Fruit fly (Drosophila melanogaster) whole organism, embryonic: Measurements from ENCODE around the gene Sgt1.

Experiments used
- Aef1 ChIP-seq: fragments of 200-800 bp; sonication (Bioruptor generic); IDR thresholded peaks from 3 replicates; pipeline ENCODE4 v1.3.6; 2022; ENCODE audit warnings: missing biosample characterization, missing genetic modification characterization
- CG10147 ChIP-seq: fragments of 200-800 bp; sonication (Bioruptor generic); optimal IDR thresholded peaks from 2 replicates; lab custom pipeline; 2019; ENCODE audit warnings: missing biosample characterization, mild to moderate bottlenecking, missing genetic modification characterization, moderate library complexity
- CG10431 ChIP-seq: fragments of 200-800 bp; sonication (Bioruptor generic); optimal IDR thresholded peaks from 3 replicates; lab custom pipeline; 2018; ENCODE audit warnings: missing biosample characterization, mild to moderate bottlenecking, missing genetic modification characterization
- CG12744 ChIP-seq: fragments of 200-800 bp; sonication (Bioruptor generic); optimal IDR thresholded peaks from 2 replicates; lab custom pipeline; 2016; ENCODE audit warnings: missing biosample characterization, missing genetic modification characterization
- CG1529 ChIP-seq: fragments of 200-800 bp; sonication (Bioruptor generic); optimal IDR thresholded peaks from 3 replicates; lab custom pipeline; 2018; ENCODE audit warnings: missing biosample characterization, missing genetic modification characterization
- CG15696 ChIP-seq: fragments of 200-800 bp; sonication (Bioruptor generic); optimal IDR thresholded peaks from 2 replicates; lab custom pipeline; 2019; ENCODE audit warnings: missing biosample characterization, mild to moderate bottlenecking, missing genetic modification characterization, moderate library complexity
- CG1647 ChIP-seq: fragments of 200-800 bp; sonication (Bioruptor generic); optimal IDR thresholded peaks from 3 replicates; lab custom pipeline; 2016; ENCODE audit warnings: missing biosample characterization, missing genetic modification characterization
- CG16863 ChIP-seq: fragments of 200-800 bp; sonication (Bioruptor generic); optimal IDR thresholded peaks from 3 replicates; lab custom pipeline; 2016; ENCODE audit warnings: missing biosample characterization, missing genetic modification characterization
- CG17802 ChIP-seq: fragments of 200-800 bp; sonication (Bioruptor generic); optimal IDR thresholded peaks from 2 replicates; lab custom pipeline; 2018; ENCODE audit warnings: missing biosample characterization, mild to moderate bottlenecking, missing genetic modification characterization, moderate library complexity
- CG2712 ChIP-seq: fragments of 200-800 bp; optimal IDR thresholded peaks from 3 replicates; lab custom pipeline; 2019; ENCODE audit warnings: missing biosample characterization, mild to moderate bottlenecking, missing genetic modification characterization, moderate library complexity
- CG30403 ChIP-seq: fragments of 200-800 bp; sonication (Bioruptor generic); optimal IDR thresholded peaks from 3 replicates; lab custom pipeline; 2016; ENCODE audit warnings: missing biosample characterization, missing genetic modification characterization
- CG31365 ChIP-seq: fragments of 200-800 bp; sonication (Bioruptor generic); optimal IDR thresholded peaks from 2 replicates; lab custom pipeline; 2018; ENCODE audit warnings: missing biosample characterization, mild to moderate bottlenecking, missing genetic modification characterization
- CG34422 ChIP-seq: fragments of 200-800 bp; sonication (Bioruptor generic); IDR thresholded peaks from 3 replicates; pipeline ENCODE4 v1.3.6; 2022; ENCODE audit warnings: missing biosample characterization, missing genetic modification characterization
- CG3838 ChIP-seq: fragments of 200-800 bp; sonication (Bioruptor generic); optimal IDR thresholded peaks from 3 replicates; lab custom pipeline; 2016; ENCODE audit warnings: missing biosample characterization, missing genetic modification characterization
- CG4328 ChIP-seq: fragments of 200-800 bp; sonication (Bioruptor generic); optimal IDR thresholded peaks from 3 replicates; lab custom pipeline; 2017; ENCODE audit warnings: missing biosample characterization, missing genetic modification reagents, missing genetic modification characterization
- CG4424 ChIP-seq: fragments of 200-800 bp; sonication (Bioruptor generic); optimal IDR thresholded peaks from 3 replicates; lab custom pipeline; 2016; ENCODE audit warnings: missing biosample characterization, missing genetic modification characterization
- CG4820 ChIP-seq: fragments of 200-800 bp; sonication (Bioruptor generic); optimal IDR thresholded peaks from 3 replicates; lab custom pipeline; 2016; ENCODE audit warnings: missing biosample characterization, missing genetic modification characterization
- CG5245 ChIP-seq: fragments of 200-800 bp; sonication (Bioruptor generic); optimal IDR thresholded peaks from 3 replicates; lab custom pipeline; 2016; ENCODE audit warnings: missing biosample characterization, missing genetic modification characterization
- CG7372 ChIP-seq: fragments of 200-800 bp; sonication (Bioruptor generic); IDR thresholded peaks from 2 replicates; pipeline ENCODE4 v1.3.6; 2022; ENCODE audit warnings: missing biosample characterization, missing genetic modification characterization
- CG8089 ChIP-seq: fragments of 200-800 bp; sonication (Bioruptor generic); optimal IDR thresholded peaks from 3 replicates; lab custom pipeline; 2016; ENCODE audit warnings: missing biosample characterization, missing genetic modification characterization
- CG9437 ChIP-seq: fragments of 200-800 bp; sonication (Bioruptor generic); optimal IDR thresholded peaks from 2 replicates; lab custom pipeline; 2018; ENCODE audit warnings: missing biosample characterization, mild to moderate bottlenecking, missing genetic modification characterization
- CG9727 ChIP-seq: fragments of 200-800 bp; sonication (Bioruptor generic); optimal IDR thresholded peaks from 3 replicates; lab custom pipeline; 2017; ENCODE audit warnings: missing biosample characterization, mild to moderate bottlenecking, missing genetic modification characterization
- CG9797 ChIP-seq: fragments of 200-800 bp; sonication (Bioruptor generic); optimal IDR thresholded peaks from 3 replicates; lab custom pipeline; 2018; ENCODE audit warnings: missing biosample characterization, mild to moderate bottlenecking, missing genetic modification characterization
- Dek ChIP-seq: fragments of 200-800 bp; sonication (Bioruptor generic); optimal IDR thresholded peaks from 3 replicates; lab custom pipeline; 2019; ENCODE audit warnings: missing biosample characterization, mild to moderate bottlenecking, missing genetic modification characterization, moderate library complexity
- Dp ChIP-seq: fragments of 200-800 bp; sonication (Bioruptor generic); optimal IDR thresholded peaks from 2 replicates; lab custom pipeline; 2018; ENCODE audit warnings: missing biosample characterization, mild to moderate bottlenecking, missing genetic modification characterization, moderate library complexity
- E2f2 ChIP-seq: fragments of 200-800 bp; sonication (Bioruptor generic); IDR thresholded peaks from 2 replicates; pipeline ENCODE4 v1.3.6; 2022; ENCODE audit warnings: missing biosample characterization, missing genetic modification characterization
- Ets97D ChIP-seq: fragments of 200-800 bp; sonication (Bioruptor generic); optimal IDR thresholded peaks from 3 replicates; lab custom pipeline; 2016; ENCODE audit warnings: missing biosample characterization, missing genetic modification characterization
- HLH4C ChIP-seq: fragments of 200-800 bp; sonication (Bioruptor generic); IDR thresholded peaks from 3 replicates; pipeline ENCODE4 v1.3.6; 2022; ENCODE audit warnings: missing biosample characterization, missing genetic modification characterization; ENCODE audit not compliant: partially characterized antibody
- HmgD ChIP-seq: fragments of 200-800 bp; sonication (Bioruptor generic); optimal IDR thresholded peaks from 3 replicates; lab custom pipeline; 2016; ENCODE audit warnings: missing biosample characterization, missing genetic modification characterization
- Hmx ChIP-seq: fragments of 200-800 bp; sonication (Bioruptor generic); optimal IDR thresholded peaks from 2 replicates; lab custom pipeline; 2016; ENCODE audit warnings: missing biosample characterization, missing genetic modification characterization
- Kr ChIP-seq: fragments of 200-800 bp; sonication (Bioruptor generic); optimal IDR thresholded peaks from 2 replicates; lab custom pipeline; 2017; ENCODE audit warnings: missing biosample characterization, mild to moderate bottlenecking, missing genetic modification characterization
- NfI ChIP-seq: fragments of 200-800 bp; sonication (Bioruptor generic); optimal IDR thresholded peaks from 3 replicates; lab custom pipeline; 2018; ENCODE audit warnings: missing biosample characterization, mild to moderate bottlenecking, missing genetic modification characterization, moderate library complexity
- Rx ChIP-seq: fragments of 200-800 bp; sonication (Bioruptor generic); IDR thresholded peaks from 2 replicates; pipeline ENCODE4 v1.3.6; 2022; ENCODE audit warnings: missing biosample characterization, missing genetic modification characterization
- Sox100B ChIP-seq: fragments of 200-800 bp; sonication (Bioruptor generic); optimal IDR thresholded peaks from 3 replicates; lab custom pipeline; 2018; ENCODE audit warnings: missing biosample characterization, mild to moderate bottlenecking, missing genetic modification characterization
- Sry-δ ChIP-seq: fragments of 200-800 bp; sonication (Bioruptor generic); optimal IDR thresholded peaks from 2 replicates; lab custom pipeline; 2016; ENCODE audit warnings: missing biosample characterization, missing genetic modification characterization
- Tbp ChIP-seq: fragments of >200 bp; optimal IDR thresholded peaks from 2 replicates; lab custom pipeline; 2018; ENCODE audit warnings: missing biosample characterization, missing genetic modification characterization
- az2 ChIP-seq: fragments of 200-800 bp; sonication (Bioruptor generic); optimal IDR thresholded peaks from 3 replicates; lab custom pipeline; 2016; ENCODE audit warnings: missing biosample characterization, missing genetic modification characterization
- bab2 ChIP-seq: fragments of 200-800 bp; sonication (Bioruptor generic); optimal IDR thresholded peaks from 2 replicates; lab custom pipeline; 2016; ENCODE audit warnings: missing biosample characterization, missing genetic modification characterization
- fd102C ChIP-seq: fragments of 200-800 bp; sonication (Bioruptor generic); optimal IDR thresholded peaks from 2 replicates; lab custom pipeline; 2018; ENCODE audit warnings: missing biosample characterization, mild to moderate bottlenecking, missing genetic modification characterization, moderate library complexity
- fru ChIP-seq: fragments of >200 bp; optimal IDR thresholded peaks from 2 replicates; lab custom pipeline; 2017
- grau ChIP-seq: fragments of 200-800 bp; optimal IDR thresholded peaks from 3 replicates; lab custom pipeline; 2019; ENCODE audit warnings: missing biosample characterization, mild to moderate bottlenecking, missing genetic modification characterization, moderate library complexity
- gsb ChIP-seq: fragments of 200-800 bp; sonication (Bioruptor generic); IDR thresholded peaks from 2 replicates; pipeline ENCODE4 v1.3.6; 2022; ENCODE audit warnings: missing biosample characterization, missing genetic modification characterization
- ham ChIP-seq: fragments of 200-800 bp; sonication (Bioruptor generic); IDR thresholded peaks from 2 replicates; pipeline ENCODE4 v1.3.6; 2022; ENCODE audit warnings: missing biosample characterization, missing genetic modification characterization
- jigr1 ChIP-seq: fragments of 200-800 bp; sonication (Bioruptor generic); IDR thresholded peaks from 3 replicates; pipeline ENCODE4 v1.3.6; 2022; ENCODE audit warnings: missing biosample characterization, missing genetic modification characterization
- lbe ChIP-seq: fragments of 200-800 bp; sonication (Bioruptor generic); optimal IDR thresholded peaks from 2 replicates; lab custom pipeline; 2016; ENCODE audit warnings: missing biosample characterization, mild to moderate bottlenecking, missing genetic modification characterization
- p53 ChIP-seq: fragments of 200-800 bp; sonication (Bioruptor generic); optimal IDR thresholded peaks from 2 replicates; lab custom pipeline; 2016; ENCODE audit warnings: missing biosample characterization, missing genetic modification characterization
- pnt ChIP-seq: fragments of 200-800 bp; sonication (Bioruptor generic); optimal IDR thresholded peaks from 3 replicates; lab custom pipeline; 2016; ENCODE audit warnings: missing biosample characterization, missing genetic modification characterization
- pum ChIP-seq: fragments of 200-800 bp; sonication (Bioruptor generic); optimal IDR thresholded peaks from 2 replicates; lab custom pipeline; 2016; ENCODE audit warnings: missing biosample characterization, missing genetic modification characterization
- run ChIP-seq: fragments of 200-800 bp; sonication (Bioruptor generic); optimal IDR thresholded peaks from 3 replicates; lab custom pipeline; 2018; ENCODE audit warnings: missing biosample characterization, mild to moderate bottlenecking, missing genetic modification characterization
- shn ChIP-seq: fragments of 200-800 bp; sonication (Bioruptor generic); optimal IDR thresholded peaks from 3 replicates; lab custom pipeline; 2016; ENCODE audit warnings: missing biosample characterization, missing genetic modification characterization
- tgo ChIP-seq: fragments of 200-800 bp; sonication (Bioruptor generic); IDR thresholded peaks from 3 replicates; pipeline ENCODE4 v1.3.6; 2022; ENCODE audit warnings: missing biosample characterization, missing genetic modification characterization
- twi ChIP-seq: fragments of 200-800 bp; optimal IDR thresholded peaks from 2 replicates; lab custom pipeline; 2019; ENCODE audit warnings: missing biosample characterization, mild to moderate bottlenecking, missing genetic modification characterization, moderate library complexity
- unpg ChIP-seq: fragments of 200-800 bp; sonication (Bioruptor generic); optimal IDR thresholded peaks from 3 replicates; lab custom pipeline; 2018; ENCODE audit warnings: missing biosample characterization, mild to moderate bottlenecking, missing genetic modification characterization, moderate library complexity
- yki ChIP-seq: fragments of >200 bp; optimal IDR thresholded peaks from 3 replicates; lab custom pipeline; 2018

Sgt1 gene

DNA sequence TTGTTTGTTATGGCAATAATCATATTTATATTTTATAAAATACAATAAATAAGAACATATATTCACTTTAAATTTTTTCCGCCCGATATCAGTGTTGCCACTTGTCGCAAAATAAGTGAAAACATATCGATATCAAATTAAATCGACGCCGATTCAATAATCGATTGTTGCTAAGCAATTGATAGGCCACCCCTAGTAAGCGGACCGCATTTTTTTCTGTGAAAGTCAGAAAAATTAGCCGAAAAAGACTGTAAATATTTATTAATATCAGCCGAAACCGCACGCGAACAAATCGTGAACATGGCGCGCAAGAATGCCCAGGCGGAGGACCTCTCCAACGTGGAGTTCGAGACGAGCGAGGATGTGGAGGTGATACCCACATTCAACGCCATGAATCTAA lies 8.0 kb upstream of the Sgt1 start, which contains the start of gene CG7483 (continued):
- peak; percentile 34 for TF ChIP-seq lbe (GFP tag; lab: Kevin White, UChicago)
- TF ChIP-seq CG1647 (GFP tag; lab: Kevin White, UChicago): no peak
- peak; percentile 20 for TF ChIP-seq Ets97D (GFP tag; lab: Kevin White, UChicago)
- TF ChIP-seq CG34422 (GFP tag; lab: Robert Waterston, UW): peak; percentile 52; the same call in 1 of the 3 replicates
- TF ChIP-seq NfI: no peak
- no peak for TF ChIP-seq CG30403
- TF ChIP-seq ham (GFP tag; lab: Robert Waterston, UW): no peak
- TF ChIP-seq CG7372: no peak
- TF ChIP-seq CG8089: no peak
- peak; percentile 98 for TF ChIP-seq E2f2
- TF ChIP-seq yki (lab: Kevin White, UChicago): no peak
- TF ChIP-seq tgo (GFP tag; lab: Robert Waterston, UW): no peak
- TF ChIP-seq HmgD (GFP tag; lab: Kevin White, UChicago): no peak
- TF ChIP-seq CG4328: no peak
- no peak for TF ChIP-seq CG17802 (tag; lab: Kevin White, UChicago)
- TF ChIP-seq Rx (GFP tag; lab: Robert Waterston, UW): no peak
- no peak for TF ChIP-seq unpg
- TF ChIP-seq shn (GFP tag; lab: Kevin White, UChicago): no peak
- TF ChIP-seq CG9797 (GFP tag; lab: Kevin White, UChicago): peak; percentile 54
- no peak for TF ChIP-seq CG9437 (GFP tag; lab: Kevin White, UChicago)
- no peak for TF ChIP-seq Kr (GFP tag; lab: Kevin White, UChicago)
- peak; percentile 96 for TF ChIP-seq Dp
- no peak for TF ChIP-seq Dek (tag; lab: Kevin White, UChicago)
- no peak for TF ChIP-seq CG16863
- no peak for TF ChIP-seq CG10431 (GFP tag; lab: Kevin White, UChicago)
- TF ChIP-seq CG9727: no peak
- peak; percentile 22 for TF ChIP-seq CG2712 (tag; lab: Kevin White, UChicago)
- TF ChIP-seq CG12744 (GFP tag; lab: Kevin White, UChicago): no peak
- TF ChIP-seq twi: no peak
- TF ChIP-seq fru (lab: Kevin White, UChicago): no peak
- TF ChIP-seq grau (tag; lab: Kevin White, UChicago): peak; percentile 0
- no peak for TF ChIP-seq CG10147 (GFP tag; lab: Kevin White, UChicago)
- no peak for TF ChIP-seq Tbp
- no peak for TF ChIP-seq Sox100B (GFP tag; lab: Kevin White, UChicago)
- TF ChIP-seq run: no peak
- no peak for TF ChIP-seq Hmx
- no peak for TF ChIP-seq CG15696 (tag; lab: Kevin White, UChicago)
- no peak for TF ChIP-seq p53 (GFP tag; lab: Kevin White, UChicago)
- no peak for TF ChIP-seq az2 (GFP tag; lab: Kevin White, UChicago)
- no peak for TF ChIP-seq CG1529 (GFP tag; lab: Kevin White, UChicago)
- no peak for TF ChIP-seq fd102C
- TF ChIP-seq CG31365 (tag; lab: Kevin White, UChicago): no peak
- no peak for TF ChIP-seq pum (GFP tag; lab: Kevin White, UChicago)
- no peak for TF ChIP-seq CG4820 (GFP tag; lab: Kevin White, UChicago)
- no peak for TF ChIP-seq bab2 (GFP tag; lab: Kevin White, UChicago)
- TF ChIP-seq gsb (GFP tag; lab: Robert Waterston, UW): no peak
- no peak for TF ChIP-seq jigr1
- TF ChIP-seq CG4424 (GFP tag; lab: Kevin White, UChicago): no peak
- TF ChIP-seq HLH4C (GFP tag; lab: Robert Waterston, UW): peak; percentile 82
- TF ChIP-seq Sry-δ (GFP tag; lab: Kevin White, UChicago): peak; percentile 87
- no peak for TF ChIP-seq CG3838 (GFP tag; lab: Kevin White, UChicago)
- TF ChIP-seq CG5245 (GFP tag; lab: Kevin White, UChicago): no peak
- no peak for TF ChIP-seq pnt (GFP tag; lab: Kevin White, UChicago)
- no peak for TF ChIP-seq Aef1 (GFP tag; lab: Robert Waterston, UW)
